Fruit fly (Drosophila melanogaster) whole organism, wandering third instar larva: Measurements from ENCODE around the gene wge.

Experiments used
- CG9705 ChIP-seq: fragments of 200-800 bp; sonication (Bioruptor generic); optimal IDR thresholded peaks from 2 replicates; lab custom pipeline; 2018; ENCODE audit warnings: missing biosample characterization, mild to moderate bottlenecking, missing genetic modification characterization
- GATAd ChIP-seq: sonication (Bioruptor generic); optimal IDR thresholded peaks from 2 replicates; lab custom pipeline; 2016; ENCODE audit warnings: missing biosample characterization, missing genetic modification characterization
- N ChIP-seq: fragments of >200 bp; optimal IDR thresholded peaks from 2 replicates; lab custom pipeline; 2018; ENCODE audit warnings: missing biosample characterization, missing external identifiers, missing genetic modification characterization
- Rel ChIP-seq, 2 experiments: fragments of 200-800 bp; sonication (Bioruptor generic) in 1 of 2; optimal IDR thresholded peaks; 2 replicates in 1 of 2; 3 replicates in 1 of 2; lab custom pipeline; 2016 to 2019; ENCODE audit warnings: mild to moderate bottlenecking in 2 of 2, missing biosample characterization in 2 of 2, missing genetic modification characterization in 2 of 2, moderate library complexity in 1 of 2
- Vsx2 ChIP-seq: fragments of 200-300, 225-300 bp; sonication (Bioruptor generic); optimal IDR thresholded peaks from 2 replicates; lab custom pipeline; 2018; ENCODE audit warnings: missing biosample characterization, missing genetic modification characterization; ENCODE audit not compliant: partially characterized antibody
- brk ChIP-seq: fragments of 200-800 bp; sonication (Bioruptor generic); optimal IDR thresholded peaks from 2 replicates; lab custom pipeline; 2016; ENCODE audit warnings: missing biosample characterization, mild to moderate bottlenecking, missing genetic modification characterization
- dl ChIP-seq, 2 experiments: fragments of 175-275, 200-275 bp in 1 of 2; fragments of 200-275 bp in 1 of 2; sonication (Bioruptor generic); optimal IDR thresholded peaks; lab custom pipeline; 2018; ENCODE audit warnings: mild to moderate bottlenecking in 2 of 2, missing biosample characterization in 2 of 2, missing genetic modification characterization in 2 of 2, moderate library complexity in 2 of 2; ENCODE audit not compliant: partially characterized antibody in 2 of 2, insufficient read depth in 1 of 2
- dsf ChIP-seq: sonication (Bioruptor generic); optimal IDR thresholded peaks from 2 replicates; lab custom pipeline; 2016; ENCODE audit warnings: missing biosample characterization, missing genetic modification characterization, borderline replicate concordance
- ey ChIP-seq: fragments of 200-800 bp; sonication (Bioruptor generic); optimal IDR thresholded peaks from 2 replicates; lab custom pipeline; 2016; ENCODE audit warnings: missing biosample characterization, missing genetic modification characterization
- h ChIP-seq: fragments of 200-800 bp; sonication (Bioruptor generic); optimal IDR thresholded peaks from 3 replicates; lab custom pipeline; 2016; ENCODE audit warnings: missing biosample characterization, mild to moderate bottlenecking, missing genetic modification characterization
- jim ChIP-seq: fragments of 175-275, 200-325 bp; sonication (Bioruptor generic); optimal IDR thresholded peaks from 2 replicates; lab custom pipeline; 2016; ENCODE audit warnings: missing biosample characterization, mild to moderate bottlenecking, missing genetic modification characterization
- psq ChIP-seq: fragments of 200-800 bp; sonication (Bioruptor generic); optimal IDR thresholded peaks from 3 replicates; lab custom pipeline; 2017; ENCODE audit warnings: missing biosample characterization, mild to moderate bottlenecking, missing genetic modification characterization, moderate library complexity
- tai ChIP-seq: sonication (Bioruptor generic); optimal IDR thresholded peaks from 2 replicates; lab custom pipeline; 2016; ENCODE audit warnings: missing biosample characterization, missing genetic modification characterization

- TF ChIP-seq GATAd (GFP tag; lab: Kevin White, UChicago) = no peak
- no peak for TF ChIP-seq CG9705 (GFP tag; lab: Kevin White, UChicago)
- TF ChIP-seq dsf = no peak
- TF ChIP-seq psq (GFP tag; lab: Kevin White, UChicago) = no peak
- TF ChIP-seq jim (GFP tag; lab: Kevin White, UChicago) = no peak
- TF ChIP-seq tai = no peak
- TF ChIP-seq dl (GFP tag; optimal IDR thresholded peaks at IDR 0.05; lab: Kevin White, UChicago; ENCODE audit: insufficient read depth in 1 of 2, partially characterized antibody in 2 of 2) = no peak
- TF ChIP-seq Vsx2 = no peak
- no peak for TF ChIP-seq ey (GFP tag; lab: Kevin White, UChicago)
- no peak for TF ChIP-seq brk (GFP tag; lab: Kevin White, UChicago)
- TF ChIP-seq h (GFP tag; lab: Kevin White, UChicago) = no peak
- TF ChIP-seq Rel (GFP tag; optimal IDR thresholded peaks at IDR 0.05; lab: Kevin White, UChicago) = no peak
- no peak for TF ChIP-seq Rel (tag; optimal IDR thresholded peaks at IDR 0.05; lab: Kevin White, UChicago)
- no peak for TF ChIP-seq N (GFP tag; lab: Kevin White, UChicago)
Observed at dm6 chr3R:22768633-22769032, 47.7 kb upstream of the wge start, which contains the start of gene CG43091.
